Worm (Caenorhabditis elegans) whole organism, mixed stage, embryonic: Measurements from ENCODE around the gene T24A6.16.
"Not testable (repeated sequence)": the region's sequence is repeated elsewhere in the genome, so short reads cannot be mapped to it uniquely, and the experiment has no call there.

ENCODE experiments used
- blmp-1 ChIP-seq: fragments of 150-350 bp; optimal IDR thresholded peaks from 2 replicates; lab custom pipeline; 2014; ENCODE audit warnings: missing biosample characterization, missing genetic modification characterization
- elt-1 ChIP-seq: sonication (generic microtip); optimal IDR thresholded peaks from 2 replicates; lab custom pipeline; 2017; ENCODE audit warnings: missing genetic modification characterization, mild to moderate bottlenecking, missing compliant biosample characterization, antibody characterized with exemption, moderate library complexity, borderline replicate concordance; ENCODE audit not compliant: insufficient read depth
- ham-2 ChIP-seq: fragments of 200-800 bp; sonication (Bioruptor generic); optimal IDR thresholded peaks from 2 replicates; lab custom pipeline; 2018; ENCODE audit warnings: mild to moderate bottlenecking, missing genetic modification characterization, missing compliant biosample characterization
- lin-13 ChIP-seq: fragments of 150-350 bp; optimal IDR thresholded peaks from 2 replicates; lab custom pipeline; 2014; ENCODE audit warnings: missing biosample characterization, missing genetic modification characterization
- lsy-2 ChIP-seq: fragments of 150-350 bp; optimal IDR thresholded peaks from 2 replicates; lab custom pipeline; 2014; ENCODE audit warnings: missing biosample characterization, missing genetic modification characterization
- mep-1 ChIP-seq: fragments of 150-350 bp; optimal IDR thresholded peaks from 2 replicates; lab custom pipeline; 2017; ENCODE audit warnings: missing biosample characterization, missing genetic modification reagents, missing genetic modification characterization, inconsistent platforms
- nhr-12 ChIP-seq: fragments of 150-350 bp; optimal IDR thresholded peaks from 2 replicates; lab custom pipeline; 2014; ENCODE audit warnings: missing biosample characterization, missing genetic modification characterization
- nhr-28 ChIP-seq: fragments of 150-350 bp; optimal IDR thresholded peaks from 2 replicates; lab custom pipeline; 2014; ENCODE audit warnings: missing biosample characterization, missing genetic modification characterization
- tbx-8 ChIP-seq: fragments of 200-800 bp; sonication (Bioruptor generic); optimal IDR thresholded peaks from 2 replicates; lab custom pipeline; 2018; ENCODE audit warnings: mild to moderate bottlenecking, missing genetic modification characterization, moderate library complexity, missing compliant biosample characterization

- not testable (repeated sequence) for TF ChIP-seq tbx-8; elt-1 (tag; lab: Kevin White, UChicago); mep-1 (tag; lab: Kevin White, UChicago); lsy-2; nhr-28 (tag; lab: Kevin White, UChicago); blmp-1 (tag; lab: Kevin White, UChicago); ham-2; lin-13 (tag; lab: Kevin White, UChicago); nhr-12 (tag; lab: Kevin White, UChicago)
These were observed 9.7 kb upstream of the T24A6.16 start, which contains the start of gene F40C5.1 for ce11 chrV:3572408-3572807.
